Fruit fly (Drosophila melanogaster) ovary, adult (tissue): Measurements from ENCODE around the gene CG34278.

ENCODE experiments used
- CG17801 ChIP-seq: fragments of 200-800 bp; optimal IDR thresholded peaks from 2 replicates; lab custom pipeline; 2019; ENCODE audit warnings: missing biosample characterization, mild to moderate bottlenecking, missing genetic modification characterization, moderate library complexity; ENCODE audit not compliant: partially characterized antibody

The CG34278 gene

DNA sequence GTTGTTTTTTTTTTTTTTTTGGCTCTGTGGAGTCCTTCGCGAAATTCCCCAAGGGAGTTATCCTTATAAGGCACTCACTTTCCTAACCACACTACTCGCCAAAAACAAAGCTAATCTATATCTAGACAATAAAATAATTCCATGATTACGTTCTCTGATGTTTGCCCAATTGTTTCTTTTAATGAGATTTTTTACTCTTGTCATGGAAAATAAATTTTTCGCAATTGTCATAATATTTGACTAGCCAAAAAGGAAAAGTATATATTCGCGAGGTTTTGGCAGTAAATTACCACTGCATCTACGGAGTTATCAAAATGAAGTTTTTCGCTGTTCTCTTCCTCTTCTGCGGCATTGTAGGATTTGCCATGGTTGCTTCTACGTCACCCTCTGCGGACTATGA lies at the start of gene CG34278:
TSS of gene CG34278 (plus strand) at position 301 of the 400 bp plus-strand sequence.
- TF ChIP-seq CG17801, result no peak

DNA sequence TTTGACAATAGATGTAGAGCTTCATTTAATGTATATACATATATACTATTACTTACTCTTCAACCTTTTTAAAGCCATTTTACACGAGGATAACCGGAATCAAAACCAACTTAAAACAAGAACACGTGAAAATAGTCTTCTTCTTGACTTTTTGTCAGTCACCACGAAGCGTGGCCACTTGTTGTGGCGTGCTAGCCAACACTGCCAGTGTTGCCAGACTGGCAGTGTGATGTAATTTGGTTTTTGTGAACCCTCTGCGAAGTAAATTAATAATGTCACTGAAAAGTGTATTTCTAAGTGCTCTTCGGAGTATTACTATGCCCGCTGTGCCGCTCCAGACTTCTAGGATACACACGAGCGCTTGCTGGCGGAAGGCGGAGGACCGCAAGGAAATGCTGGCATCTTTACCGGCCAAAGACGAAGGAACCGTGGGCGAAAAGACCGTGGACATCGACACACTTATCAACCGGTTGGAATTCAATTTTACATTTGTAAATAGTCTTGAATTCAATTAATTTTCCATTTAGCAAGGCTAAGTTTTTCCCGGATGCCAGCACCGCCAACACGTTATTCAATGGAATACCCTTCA lies 47.6 kb upstream of the CG34278 start, which contains the start of the genes Ns1 and mRpS11:
TSS of gene Ns1 (minus strand) at position 150 of the 589 bp plus-strand sequence.
TSS of gene mRpS11 (plus strand) at position 207 of the 589 bp plus-strand sequence.
- TF ChIP-seq CG17801, result no peak

DNA sequence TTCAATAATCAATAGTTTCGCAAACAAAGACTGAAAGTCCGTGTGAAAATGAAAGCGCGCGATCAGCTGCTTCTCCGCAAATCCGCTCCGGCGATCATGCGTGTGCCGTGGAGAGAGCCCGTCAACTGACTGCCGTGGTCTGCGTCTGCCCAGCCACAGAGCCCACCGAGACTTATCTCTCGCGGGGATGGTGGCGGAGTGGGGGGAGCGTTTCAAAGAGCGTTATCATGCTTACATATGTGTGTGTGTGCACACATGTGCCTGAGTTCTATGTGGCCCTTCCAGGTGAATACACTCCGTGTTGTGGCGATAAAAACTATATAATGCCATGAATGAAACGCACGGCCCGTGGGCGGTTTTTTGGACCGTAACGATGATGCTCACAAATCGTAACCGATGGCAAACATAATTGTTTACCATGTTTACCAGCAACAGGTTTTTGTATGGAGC lies 42.3 kb upstream of the CG34278 start:
- no peak for TF ChIP-seq CG17801

DNA sequence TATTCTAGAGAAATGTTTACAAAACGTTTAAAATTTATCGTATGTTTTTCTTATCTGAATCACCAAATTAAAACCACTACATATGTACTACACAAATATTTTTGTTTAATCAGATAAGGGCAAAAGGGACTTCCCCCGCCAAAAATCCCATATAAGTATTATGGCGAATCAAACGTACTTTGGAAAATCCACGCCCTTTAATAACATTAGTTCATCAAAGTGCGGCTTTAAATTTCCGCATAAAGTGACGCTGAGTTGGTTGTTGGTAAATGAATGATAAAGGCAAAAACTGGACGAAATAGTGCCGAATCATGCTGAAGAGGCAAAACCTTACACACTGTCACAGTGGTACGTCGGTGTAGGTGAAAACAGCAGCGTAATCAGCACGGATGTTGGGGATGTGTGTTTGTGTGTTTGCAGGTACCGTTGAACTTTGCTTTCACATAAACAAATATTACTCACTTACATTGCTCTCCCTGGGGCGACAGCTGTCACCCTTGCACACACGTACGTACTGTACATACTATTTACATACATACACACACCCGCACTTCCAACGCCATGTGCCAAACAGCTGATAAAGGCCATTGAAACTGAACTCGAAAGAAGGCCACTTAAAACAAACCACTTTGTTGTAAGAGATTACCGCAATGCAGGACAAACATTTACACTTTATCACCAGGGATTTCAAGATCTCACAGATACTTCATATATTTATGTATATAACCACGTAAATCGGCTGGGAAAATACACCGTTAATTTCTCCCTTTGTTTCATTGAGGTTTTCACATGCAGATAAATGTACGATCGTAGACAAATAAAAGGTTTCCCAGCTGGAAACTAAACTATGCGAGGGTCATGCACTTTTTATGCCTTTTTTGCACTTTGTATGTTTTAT lies 41.1 kb upstream of the CG34278 start:
- no peak for TF ChIP-seq CG17801

DNA sequence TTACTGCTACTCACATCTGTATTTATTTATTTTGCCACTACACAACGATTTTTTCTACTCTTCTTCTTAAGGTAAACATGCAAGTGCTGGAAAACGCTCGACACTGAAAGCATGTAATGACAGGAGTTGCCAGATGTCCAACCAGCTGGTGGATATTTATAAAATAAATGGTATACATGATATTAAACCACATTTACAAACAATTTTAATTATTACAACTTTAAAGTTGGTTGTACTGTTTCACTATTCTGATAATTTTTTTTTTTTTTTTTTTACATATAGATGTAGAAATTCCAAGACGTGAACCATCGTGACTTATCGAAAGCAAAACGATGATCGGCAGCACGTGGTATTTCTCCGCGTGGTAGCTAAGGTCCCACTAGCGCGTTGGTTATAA lies 40.4 kb upstream of the CG34278 start, which contains the start of the genes Keap1 and kuk:
TSS of gene Keap1 (minus strand) at position 87 of the 397 bp plus-strand sequence.
TSS of gene kuk (plus strand) at position 386 of the 397 bp plus-strand sequence.
- peak; percentile 52 for TF ChIP-seq CG17801

DNA sequence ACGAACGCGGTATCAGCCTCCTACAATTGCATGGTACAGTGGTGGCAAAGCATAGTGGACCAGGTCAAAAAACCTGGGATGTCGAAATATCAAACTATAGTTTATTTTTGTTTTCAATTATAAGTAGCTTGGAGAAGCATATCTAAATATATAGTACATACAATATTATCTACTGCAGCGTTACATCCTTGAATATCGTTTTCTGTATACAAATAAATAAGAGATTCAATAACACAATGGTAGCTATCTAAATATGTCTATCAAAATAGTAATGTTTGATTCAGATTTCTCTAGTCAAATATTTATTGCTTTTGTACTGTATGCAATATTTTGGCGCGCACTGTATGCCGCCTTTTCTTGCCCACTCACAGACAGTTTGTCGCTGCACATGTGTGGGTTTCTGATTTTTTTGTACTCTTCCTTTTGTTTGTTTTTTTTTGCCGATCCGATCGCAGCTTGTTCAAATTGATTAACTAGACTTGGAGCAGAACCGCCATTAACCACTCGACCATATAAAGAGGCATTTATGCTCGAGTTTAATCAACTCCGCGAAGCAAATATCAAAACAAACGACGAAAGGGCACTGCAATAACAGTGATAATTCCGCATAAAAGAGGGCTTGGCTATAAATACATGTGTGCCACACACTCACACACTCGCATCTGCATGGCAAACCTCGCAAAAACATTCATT lies 39.5 kb upstream of the CG34278 start:
- TF ChIP-seq CG17801, result peak; percentile 88

DNA sequence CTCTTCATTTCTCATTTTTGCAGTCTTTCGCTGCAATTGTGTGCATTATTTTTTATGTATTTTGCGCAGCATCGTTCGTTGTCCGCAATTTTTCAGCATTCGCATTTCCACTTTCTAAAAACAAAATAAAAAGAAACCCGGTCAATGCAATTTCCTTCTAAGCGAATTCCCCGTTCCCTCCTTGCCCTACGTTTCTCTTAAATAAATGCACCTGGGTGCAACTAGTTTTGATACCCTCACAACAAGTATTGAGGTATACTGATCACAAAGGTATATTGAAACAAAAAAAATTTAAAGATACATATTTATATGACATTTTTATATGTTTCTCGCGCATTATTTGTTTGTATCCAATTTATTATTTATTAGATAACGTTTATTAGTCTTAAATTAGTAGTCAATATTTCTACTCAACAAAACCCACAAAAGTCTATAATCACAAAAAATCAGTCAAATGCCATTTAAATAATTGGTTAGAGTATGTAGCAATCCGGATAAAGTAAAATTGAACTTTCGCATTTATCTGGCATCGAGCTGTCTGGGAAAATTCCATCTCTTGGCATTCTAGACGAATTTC lies 38.8 kb upstream of the CG34278 start:
- peak; percentile 62 for TF ChIP-seq CG17801

DNA sequence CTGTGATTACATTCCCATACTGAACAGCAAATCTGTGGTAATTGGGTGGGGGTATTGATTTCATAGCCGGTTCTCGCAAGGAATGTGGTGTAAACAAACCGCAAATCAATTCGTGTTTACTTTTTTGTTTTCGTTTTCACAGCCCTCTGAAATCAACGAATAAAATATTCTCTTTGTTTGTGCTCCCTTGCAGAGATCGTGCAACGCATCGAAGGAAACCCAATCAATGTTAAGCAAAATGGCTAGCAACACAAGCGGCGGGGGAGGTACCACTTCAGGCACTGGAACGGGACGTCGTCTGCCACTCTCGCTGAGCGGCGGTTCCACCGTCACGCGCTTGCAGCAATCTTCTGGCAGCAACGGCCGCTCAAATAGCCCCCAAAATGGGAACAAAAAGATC lies 37.8 kb upstream of the CG34278 start:
- TF ChIP-seq CG17801, result no peak

DNA sequence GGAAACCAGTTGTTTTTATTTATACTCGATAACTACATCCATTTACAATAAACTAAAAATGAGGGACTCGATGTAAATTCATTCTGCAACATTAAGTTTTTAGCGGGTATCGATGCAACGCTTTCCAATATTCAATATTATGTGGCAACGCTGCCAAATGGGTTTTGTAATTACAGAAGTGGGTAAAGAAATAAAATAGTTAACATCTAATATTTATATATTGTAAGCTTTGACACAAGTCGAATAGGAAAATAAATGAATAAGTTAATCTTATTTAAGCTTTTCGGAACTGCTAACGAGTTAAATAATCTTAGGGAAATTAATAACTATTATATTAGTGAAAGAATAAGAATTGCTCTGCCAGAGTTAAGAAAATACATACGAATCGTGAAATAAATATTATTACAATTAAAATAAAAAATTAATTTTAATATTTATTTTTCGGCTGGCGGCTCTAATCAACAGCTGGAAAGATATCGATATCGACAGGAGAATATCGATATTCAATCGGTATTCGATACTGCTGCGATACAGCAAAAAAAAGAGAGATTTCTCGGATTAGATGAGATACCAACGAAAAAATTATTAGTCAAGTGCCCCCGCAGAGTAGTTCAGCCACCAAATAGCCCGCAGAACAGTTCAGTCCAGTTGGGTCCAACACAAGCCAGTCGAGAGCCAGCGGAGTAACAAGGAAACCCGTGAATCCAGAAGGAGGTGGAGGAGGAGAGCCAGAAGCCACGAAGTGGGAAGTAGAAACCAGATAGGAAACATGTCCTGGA lies 35.0 kb upstream of the CG34278 start, which contains the start of gene GckIII:
TSS of gene GckIII (plus strand) at position 485 of the 779 bp plus-strand sequence.
- no peak for TF ChIP-seq CG17801

DNA sequence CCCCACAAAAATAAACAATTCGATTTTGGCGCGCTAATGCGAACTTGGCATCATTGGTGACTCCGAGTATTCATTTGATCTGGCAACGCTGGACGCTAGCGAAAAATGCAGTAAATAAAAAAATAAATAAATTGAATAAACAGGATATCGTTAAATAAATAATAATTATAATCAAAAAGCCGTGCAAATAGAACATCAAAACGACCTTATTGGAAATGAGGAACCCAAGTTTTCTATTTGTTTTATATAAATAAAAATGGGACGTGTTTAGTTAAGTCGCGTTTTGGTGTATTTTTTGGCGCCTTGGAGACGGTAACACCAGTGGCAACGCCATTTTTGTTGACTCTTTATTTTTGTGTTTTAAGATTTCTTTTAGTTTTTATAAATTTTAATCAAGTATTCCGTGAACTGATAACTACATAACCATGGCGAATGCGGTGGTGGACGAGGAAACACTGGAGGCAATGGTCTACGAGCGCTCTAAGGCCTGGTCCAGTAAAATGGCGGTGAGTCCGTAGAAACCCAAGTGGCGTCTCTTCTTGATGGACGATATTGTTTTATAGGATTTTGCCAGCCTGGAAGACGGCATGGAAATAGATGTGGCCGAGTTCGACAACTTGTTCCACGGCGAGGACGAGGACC lies 32.2 kb upstream of the CG34278 start, which contains the start of gene cal1:
TSS of gene cal1 (plus strand) at position 304 of the 642 bp plus-strand sequence.
- no peak for TF ChIP-seq CG17801

DNA sequence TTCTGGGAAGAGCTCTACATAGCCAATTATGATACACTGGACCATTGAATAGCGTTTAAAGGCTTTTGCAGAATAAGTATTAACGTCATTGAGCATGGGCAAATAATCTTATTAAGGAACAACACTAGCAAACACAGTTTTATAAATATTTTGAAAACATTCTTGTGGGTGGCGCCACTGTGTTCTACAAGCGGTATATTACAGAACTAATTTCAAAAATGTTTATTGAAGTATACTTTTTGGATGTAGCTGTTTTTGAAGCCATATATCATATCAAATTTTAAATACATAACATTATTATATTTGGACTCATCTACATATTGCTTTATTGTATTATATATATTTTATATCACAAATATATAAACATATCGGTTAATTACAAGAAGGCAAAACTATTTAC lies 11.4 kb upstream of the CG34278 start:
- no peak for TF ChIP-seq CG17801

DNA sequence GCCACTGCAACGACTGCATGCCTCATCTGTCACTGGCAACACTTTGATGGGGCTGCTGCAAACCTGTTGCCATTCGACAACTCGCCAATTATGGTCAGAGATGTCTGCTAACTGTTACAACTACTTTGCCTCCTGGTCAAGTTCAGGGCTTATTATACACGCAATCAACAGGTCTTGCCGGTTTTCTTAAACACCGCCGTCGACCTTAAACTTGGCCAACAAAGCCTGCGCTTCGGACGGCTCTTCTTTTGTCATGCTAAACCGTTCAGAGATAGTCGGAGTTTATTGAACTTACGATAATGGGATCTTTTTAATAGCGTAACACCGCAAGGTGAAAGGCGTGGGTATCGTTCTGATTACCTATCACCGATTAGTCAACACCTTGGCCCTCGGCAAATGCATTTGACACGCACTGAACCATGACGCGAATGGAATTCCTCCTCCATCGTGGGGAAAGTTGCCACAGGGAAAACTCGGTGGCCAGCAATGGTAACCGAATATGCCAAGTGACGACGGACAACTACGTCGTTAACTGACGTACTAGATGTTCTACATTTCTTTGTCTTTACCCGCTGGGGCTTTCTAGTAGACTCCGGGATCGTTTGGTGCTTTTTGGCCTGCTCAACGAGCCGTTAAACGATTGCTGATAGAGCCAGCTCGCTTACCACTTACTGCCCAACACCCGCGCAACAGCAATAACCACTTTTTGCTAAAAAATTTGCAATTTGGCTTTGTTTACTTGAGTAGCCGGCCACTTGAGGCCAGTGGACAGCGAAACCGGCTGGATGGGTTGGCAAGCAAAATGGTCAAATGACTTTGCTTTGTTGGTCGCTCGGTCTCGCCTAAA lies 9.2 kb upstream of the CG34278 start:
- no peak for TF ChIP-seq CG17801

DNA sequence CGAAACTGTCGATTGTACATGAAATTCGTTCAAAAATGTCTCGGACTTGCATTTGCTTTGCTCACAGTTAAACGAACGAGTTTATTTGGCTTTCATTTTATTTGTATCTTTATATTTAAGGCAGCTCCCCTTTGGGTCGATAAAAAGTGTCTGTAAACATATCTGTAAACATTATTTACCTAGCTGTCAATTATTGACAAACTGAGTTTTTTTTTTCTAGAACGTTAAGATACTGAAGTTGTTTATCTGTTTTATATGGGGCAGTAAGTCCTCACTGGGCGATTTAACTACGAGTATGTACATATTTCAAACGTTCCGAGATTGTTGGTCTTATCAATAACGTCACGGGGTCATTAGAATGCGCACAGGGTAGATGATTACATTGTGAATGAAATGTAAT lies 4.6 kb upstream of the CG34278 start:
- TF ChIP-seq CG17801, result no peak

DNA sequence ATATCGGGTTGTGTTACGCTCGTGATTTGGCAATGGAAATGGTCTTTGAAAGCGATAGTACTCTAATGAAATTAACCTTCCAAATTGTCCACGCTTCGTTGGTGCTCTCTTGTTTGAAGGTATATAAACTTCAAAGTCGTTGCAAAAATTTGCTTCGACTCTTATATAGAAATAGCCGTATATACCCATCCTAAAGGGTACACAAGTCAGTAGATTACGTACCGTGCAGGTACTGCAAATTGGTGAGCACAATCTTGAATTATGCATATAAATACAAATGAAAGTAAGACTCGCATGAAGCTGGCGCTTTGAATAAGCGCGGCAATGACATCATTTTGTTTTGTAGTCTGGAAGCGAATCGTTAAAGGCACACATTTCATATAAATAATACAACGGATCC lies 4.0 kb upstream of the CG34278 start:
- no peak for TF ChIP-seq CG17801
